Worm (Caenorhabditis elegans): Measurements from ENCODE around the gene dhs-29.

DNA sequence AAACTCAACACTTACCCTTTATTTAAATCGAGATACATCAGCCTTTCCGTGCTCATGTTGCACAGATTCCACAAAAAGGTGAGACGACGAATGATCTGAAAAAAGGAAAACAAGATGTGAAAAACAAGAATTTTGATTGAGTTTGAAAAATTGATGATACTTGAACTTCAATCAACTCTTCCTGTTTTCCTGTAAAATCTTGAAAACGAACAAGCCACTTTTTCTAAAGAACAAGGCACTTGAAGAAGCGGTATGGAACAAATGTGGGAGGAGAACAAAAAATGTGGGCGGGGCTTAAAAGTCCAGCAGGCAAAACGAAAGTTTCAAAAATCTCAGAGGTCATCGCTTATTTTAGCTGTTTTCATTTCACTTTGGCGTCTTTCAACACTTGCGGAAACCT, 42.3 kb upstream of the dhs-29 start, which contains the start of gene kvs-1:
- no peak for TF ChIP-seq W03F9.2 (tag; optimal IDR thresholded peaks at IDR 0.05)
- no peak for TF ChIP-seq him-1 (tag; optimal IDR thresholded peaks at IDR 0.05)
- no peak for TF ChIP-seq dao-5 (tag; optimal IDR thresholded peaks at IDR 0.05)
